Worm (Caenorhabditis elegans) whole organism, L1 larva: ENCODE measurements around the gene F58H1.5.

ENCODE experiments used
- C04F5.9 ChIP-seq: sonication (generic microtip); optimal IDR thresholded peaks from 2 replicates; lab custom pipeline; 2016; ENCODE audit warnings: missing genetic modification characterization, missing compliant biosample characterization
- C16A3.4 ChIP-seq: fragments of 150-350 bp; optimal IDR thresholded peaks from 2 replicates; lab custom pipeline; 2014; ENCODE audit warnings: missing biosample characterization, missing genetic modification characterization
- C34B4.2 ChIP-seq: sonication (generic microtip); optimal IDR thresholded peaks from 2 replicates; lab custom pipeline; 2017; ENCODE audit warnings: mild to moderate bottlenecking, missing genetic modification characterization, missing compliant biosample characterization
- F16B12.6 ChIP-seq: fragments of 150-350 bp; optimal IDR thresholded peaks from 2 replicates; lab custom pipeline; 2014; ENCODE audit warnings: missing biosample characterization, missing genetic modification characterization
- Y116A8C.19 ChIP-seq: sonication (generic microtip); optimal IDR thresholded peaks from 2 replicates; lab custom pipeline; 2016; ENCODE audit warnings: missing compliant biosample characterization, missing genetic modification characterization, borderline replicate concordance
- aha-1 ChIP-seq: fragments of 150-350 bp; optimal IDR thresholded peaks from 2 replicates; lab custom pipeline; 2014; ENCODE audit warnings: missing biosample characterization, missing genetic modification characterization
- alr-1 ChIP-seq: fragments of 200-800 bp; sonication (Bioruptor generic); optimal IDR thresholded peaks from 2 replicates; lab custom pipeline; 2018; ENCODE audit warnings: borderline replicate concordance, mild to moderate bottlenecking, missing genetic modification characterization, missing compliant biosample characterization
- aly-2 ChIP-seq: fragments of 150-350 bp; optimal IDR thresholded peaks from 2 replicates; lab custom pipeline; 2014; ENCODE audit warnings: missing biosample characterization, missing genetic modification characterization
- ama-1 ChIP-seq: fragments of 150-350 bp; optimal IDR thresholded peaks from 2 replicates; lab custom pipeline; 2014
- ceh-63 ChIP-seq: fragments of 200-800 bp; sonication (Bioruptor generic); optimal IDR thresholded peaks from 2 replicates; lab custom pipeline; 2018; ENCODE audit warnings: mild to moderate bottlenecking, missing genetic modification characterization, missing compliant biosample characterization
- ceh-90 ChIP-seq: sonication (generic microtip); optimal IDR thresholded peaks from 2 replicates; lab custom pipeline; 2016; ENCODE audit warnings: missing genetic modification characterization, missing compliant biosample characterization
- dpl-1 ChIP-seq, 3 experiments: fragments of 150-350 bp in 2 of 3; sonication (generic microtip) in 1 of 3; optimal IDR thresholded peaks; 2 replicates each; lab custom pipeline; 2014 to 2017; ENCODE audit warnings: missing biosample characterization in 3 of 3, missing genetic modification characterization in 3 of 3, missing genetic modification reagents in 3 of 3
- dsc-1 ChIP-seq: sonication (generic microtip); optimal IDR thresholded peaks from 2 replicates; lab custom pipeline; 2016; ENCODE audit warnings: mild to moderate bottlenecking, missing genetic modification characterization, missing compliant biosample characterization
- efl-1 ChIP-seq, 4 experiments: fragments of 150-350 bp; optimal IDR thresholded peaks in 3 of 4; peaks in 1 of 4; 1 replicate in 1 of 4; 2 replicates in 3 of 4; lab custom pipeline; 2014; ENCODE audit warnings: missing biosample characterization in 2 of 4, missing genetic modification characterization in 2 of 4, missing genetic modification reagents in 2 of 4
- efl-3 ChIP-seq: fragments of 200-800 bp; sonication (Bioruptor generic); optimal IDR thresholded peaks from 2 replicates; lab custom pipeline; 2018; ENCODE audit warnings: mild to moderate bottlenecking, missing genetic modification characterization, missing compliant biosample characterization
- egl-13 ChIP-seq: sonication (generic microtip); optimal IDR thresholded peaks from 2 replicates; lab custom pipeline; 2016; ENCODE audit warnings: missing genotype, missing genetic modification reagents, missing genetic modification characterization, missing compliant biosample characterization
- elt-3 ChIP-seq, 6 experiments: fragments of 150-350 bp in 1 of 6; sonication (generic microtip); optimal IDR thresholded peaks; 2 replicates each; lab custom pipeline; 2017 to 2018; ENCODE audit warnings: missing biosample characterization in 6 of 6, missing genetic modification characterization in 6 of 6, inconsistent platforms in 1 of 6
- fkh-4 ChIP-seq: sonication (generic microtip); optimal IDR thresholded peaks from 2 replicates; lab custom pipeline; 2016; ENCODE audit warnings: missing compliant biosample characterization, missing genetic modification characterization, borderline replicate concordance
- fkh-8 ChIP-seq: sonication (generic microtip); optimal IDR thresholded peaks from 2 replicates; lab custom pipeline; 2016; ENCODE audit warnings: mild to moderate bottlenecking, missing genetic modification characterization, missing compliant biosample characterization
- fos-1 ChIP-seq: fragments of 150-350 bp; optimal IDR thresholded peaks from 2 replicates; lab custom pipeline; 2014; ENCODE audit warnings: missing biosample characterization, missing genetic modification characterization
- hlh-17 ChIP-seq: fragments of 200-800 bp; sonication (Bioruptor generic); optimal IDR thresholded peaks from 2 replicates; lab custom pipeline; 2018; ENCODE audit warnings: missing genetic modification characterization, mild to moderate bottlenecking, missing compliant biosample characterization, moderate library complexity, borderline replicate concordance
- hlh-4 ChIP-seq: sonication (generic microtip); optimal IDR thresholded peaks from 2 replicates; lab custom pipeline; 2016; ENCODE audit warnings: mild to moderate bottlenecking, missing genetic modification characterization, missing compliant biosample characterization
- lin-15B ChIP-seq: fragments of 150-350 bp; sonication (generic microtip); optimal IDR thresholded peaks from 3 replicates; lab custom pipeline; 2014; ENCODE audit warnings: missing biosample characterization, missing genetic modification characterization
- nhr-11 ChIP-seq: fragments of 150-350 bp; optimal IDR thresholded peaks from 2 replicates; lab custom pipeline; 2014; ENCODE audit warnings: missing biosample characterization, missing genetic modification characterization
- nhr-19 ChIP-seq: fragments of 200-800 bp; sonication (Bioruptor generic); conservative IDR thresholded peaks from 2 replicates; pipeline ENCODE4 v1.3.6; 2022; ENCODE audit warnings: missing genetic modification characterization, missing compliant biosample characterization
- nhr-20 ChIP-seq: sonication (generic microtip); optimal IDR thresholded peaks from 2 replicates; lab custom pipeline; 2016; ENCODE audit warnings: mild to moderate bottlenecking, missing genetic modification characterization, missing compliant biosample characterization
- nhr-237 ChIP-seq: fragments of 150-350 bp; optimal IDR thresholded peaks from 2 replicates; lab custom pipeline; 2014; ENCODE audit warnings: missing biosample characterization, missing genetic modification characterization
- nhr-28 ChIP-seq: fragments of 150-350 bp; optimal IDR thresholded peaks from 2 replicates; lab custom pipeline; 2014; ENCODE audit warnings: missing biosample characterization, missing genetic modification characterization
- nhr-47 ChIP-seq: sonication (generic microtip); optimal IDR thresholded peaks from 2 replicates; lab custom pipeline; 2016; ENCODE audit warnings: mild to moderate bottlenecking, missing genetic modification characterization, moderate library complexity, missing compliant biosample characterization
- nhr-71 ChIP-seq: sonication (generic microtip); optimal IDR thresholded peaks from 2 replicates; lab custom pipeline; 2016; ENCODE audit warnings: mild to moderate bottlenecking, missing genetic modification characterization, moderate library complexity, missing compliant biosample characterization
- nhr-76 ChIP-seq: sonication (generic microtip); optimal IDR thresholded peaks from 2 replicates; lab custom pipeline; 2017; ENCODE audit warnings: missing biosample characterization, missing genetic modification characterization
- nhr-90 ChIP-seq: sonication (generic microtip); optimal IDR thresholded peaks from 2 replicates; lab custom pipeline; 2016; ENCODE audit warnings: mild to moderate bottlenecking, missing genetic modification characterization, missing compliant biosample characterization; ENCODE audit not compliant: poor library complexity
- sox-4 ChIP-seq: sonication (generic microtip); optimal IDR thresholded peaks from 2 replicates; lab custom pipeline; 2016; ENCODE audit warnings: missing genetic modification characterization, missing compliant biosample characterization
- sptf-1 ChIP-seq: fragments of 150-350 bp; optimal IDR thresholded peaks from 2 replicates; lab custom pipeline; 2014; ENCODE audit warnings: missing biosample characterization, missing genetic modification characterization
- swsn-7 ChIP-seq: sonication (generic microtip); optimal IDR thresholded peaks from 2 replicates; lab custom pipeline; 2016; ENCODE audit warnings: missing genetic modification characterization, missing compliant biosample characterization
- tbx-2 ChIP-seq: sonication (generic microtip); optimal IDR thresholded peaks from 2 replicates; lab custom pipeline; 2016; ENCODE audit warnings: missing genetic modification characterization, missing compliant biosample characterization
- tlp-1 ChIP-seq: fragments of 150-350 bp; optimal IDR thresholded peaks from 2 replicates; lab custom pipeline; 2014; ENCODE audit warnings: missing biosample characterization, missing genetic modification characterization
- unc-62 ChIP-seq: fragments of 150-350 bp; optimal IDR thresholded peaks from 2 replicates; lab custom pipeline; 2014; ENCODE audit warnings: missing biosample characterization, missing genetic modification reagents, missing genetic modification characterization
- unc-98 ChIP-seq: fragments of 200-800 bp; sonication (Bioruptor generic); IDR thresholded peaks from 2 replicates; pipeline ENCODE4 v1.3.6; 2022; ENCODE audit warnings: missing genetic modification characterization, missing compliant biosample characterization
- xbp-1 ChIP-seq: sonication (generic microtip); optimal IDR thresholded peaks from 2 replicates; lab custom pipeline; 2016; ENCODE audit warnings: missing genetic modification characterization, missing compliant biosample characterization
- zag-1 ChIP-seq: fragments of 150-350 bp; optimal IDR thresholded peaks from 2 replicates; lab custom pipeline; 2014; ENCODE audit warnings: missing biosample characterization, missing genetic modification characterization
- ztf-11 ChIP-seq, 2 experiments: sonication (generic microtip); optimal IDR thresholded peaks; 2 replicates each; lab custom pipeline; 2016 to 2017; ENCODE audit warnings: missing genetic modification characterization in 2 of 2, missing biosample characterization in 1 of 2, missing compliant biosample characterization in 1 of 2
- ztf-4 ChIP-seq: fragments of 150-350 bp; optimal IDR thresholded peaks from 2 replicates; lab custom pipeline; 2014; ENCODE audit warnings: missing biosample characterization, missing genetic modification characterization

The F58H1.5 gene

ce11 chrV:11933196-11934028 lies 24.8 kb upstream of the F58H1.5 start, which contains the start of the genes aman-2 and F58H1.3 (continued):
- TF ChIP-seq unc-62 (GFP tag; lab: Kevin White, UChicago), result no peak
- no peak for TF ChIP-seq elt-3 (tag; optimal IDR thresholded peaks at IDR 0.05; lab: Kevin White, UChicago)
- no peak for TF ChIP-seq lin-15B (tag; lab: Kevin White, UChicago)
- TF ChIP-seq hlh-17, result no peak
- no peak for TF ChIP-seq nhr-237
- TF ChIP-seq ceh-90 (tag; lab: Kevin White, UChicago), result peak; percentile 21
- peak; percentile 57 for TF ChIP-seq nhr-71 (tag; lab: Kevin White, UChicago)
- TF ChIP-seq nhr-11 (tag; lab: Kevin White, UChicago), result no peak
- TF ChIP-seq Y116A8C.19 (tag; lab: Kevin White, UChicago), result no peak
- TF ChIP-seq aly-2, result no peak
- peak; percentile 19 for TF ChIP-seq swsn-7 (tag; lab: Kevin White, UChicago)
- TF ChIP-seq efl-1 (optimal IDR thresholded peaks at IDR 0.05; lab: Kevin White, UChicago), result peak; percentile 46 to 58
- TF ChIP-seq efl-1 (GFP tag; optimal IDR thresholded peaks at IDR 0.05 in 1 of 2; lab: Kevin White, UChicago), result peak; percentile 39 to 41
- peak; percentile 51; the same call in 1 of the 2 replicates for TF ChIP-seq unc-98 (GFP tag; lab: Robert Waterston, UW)
- TF ChIP-seq ztf-4, result no peak
- no peak for TF ChIP-seq ceh-63 (GFP tag; lab: Kevin White, UChicago)
- no peak for TF ChIP-seq fkh-4
- TF ChIP-seq nhr-19 (GFP tag; lab: Robert Waterston, UW), result peak; percentile 16; the same call in 1 of the 2 replicates
- peak; percentile 60 for TF ChIP-seq C16A3.4 (tag; lab: Kevin White, UChicago)
- TF ChIP-seq fkh-8 (tag; lab: Kevin White, UChicago), result peak; percentile 79
- no peak for TF ChIP-seq efl-3 (GFP tag; lab: Kevin White, UChicago)
- no peak for TF ChIP-seq ama-1
- TF ChIP-seq xbp-1 (tag; lab: Kevin White, UChicago), result peak; percentile 22
- TF ChIP-seq zag-1, result no peak
- no peak for TF ChIP-seq C04F5.9
- peak; percentile 62 for TF ChIP-seq nhr-47 (tag; lab: Kevin White, UChicago)
- TF ChIP-seq aha-1 (tag; lab: Kevin White, UChicago), result no peak
- peak; percentile 42 for TF ChIP-seq tbx-2 (tag; lab: Kevin White, UChicago)
- no peak for TF ChIP-seq hlh-4
- no peak for TF ChIP-seq dsc-1 (tag; lab: Kevin White, UChicago)
- TF ChIP-seq sptf-1 (tag; lab: Kevin White, UChicago), result no peak
- TF ChIP-seq ztf-11 (tag; optimal IDR thresholded peaks at IDR 0.05; lab: Kevin White, UChicago), result no peak
- TF ChIP-seq C34B4.2 (tag; lab: Kevin White, UChicago), result no peak

- TF ChIP-seq sox-4 (tag; lab: Kevin White, UChicago) (no peak), nhr-19 (GFP tag; lab: Robert Waterston, UW) (no peak), efl-1 (optimal IDR thresholded peaks at IDR 0.05; lab: Kevin White, UChicago) (no peak), efl-1 (GFP tag; optimal IDR thresholded peaks at IDR 0.05 in 1 of 2; lab: Kevin White, UChicago) (peak in 1 of 2 experiments; percentile 20), nhr-11 (tag; lab: Kevin White, UChicago) (no peak), F16B12.6 (tag; lab: Kevin White, UChicago) (no peak), lin-15B (tag; lab: Kevin White, UChicago) (no peak), alr-1 (tag; lab: Kevin White, UChicago) (no peak)
Observed at ce11 chrV:11934848-11935247, 23.3 kb upstream of the F58H1.5 start, which contains the start of gene F58H1.8. TSS of gene F58H1.8 (plus strand) at chrV:11935148.

ce11 chrV:11937710-11938109 lies 20.5 kb upstream of the F58H1.5 start, which contains the start of gene gpla-1:
TSS of gene gpla-1 (minus strand) at chrV:11937810.
- TF ChIP-seq tlp-1 (no peak), egl-13 (no peak), nhr-28 (tag; lab: Kevin White, UChicago) (no peak), C34B4.2 (tag; lab: Kevin White, UChicago) (no peak), fos-1 (no peak), nhr-237 (no peak), efl-1 (optimal IDR thresholded peaks at IDR 0.05; lab: Kevin White, UChicago) (no peak), efl-1 (GFP tag; optimal IDR thresholded peaks at IDR 0.05 in 1 of 2; lab: Kevin White, UChicago) (no peak), dpl-1 (GFP tag; optimal IDR thresholded peaks at IDR 0.05; lab: Kevin White, UChicago) (no peak), nhr-11 (tag; lab: Kevin White, UChicago) (no peak), lin-15B (tag; lab: Kevin White, UChicago) (no peak), dsc-1 (tag; lab: Kevin White, UChicago) (no peak), nhr-76 (tag; lab: Kevin White, UChicago) (no peak), Y116A8C.19 (tag; lab: Kevin White, UChicago) (no peak), zag-1 (no peak), nhr-20 (tag; lab: Kevin White, UChicago) (no peak), nhr-90 (tag; lab: Kevin White, UChicago) (no peak)
- TF ChIP-seq, all 84 proteins: peak for 0
